Fruit fly (Drosophila melanogaster) whole organism, embryonic: ENCODE measurements around the gene CG7912.

Experiments used
- Asciz ChIP-seq: fragments of 200-800 bp; sonication (Bioruptor generic); optimal IDR thresholded peaks from 2 replicates; lab custom pipeline; 2017; ENCODE audit warnings: missing biosample characterization, mild to moderate bottlenecking, missing genetic modification characterization, missing genetic modification reagents
- CG10321 ChIP-seq: fragments of 200-800 bp; sonication (Bioruptor generic); IDR thresholded peaks from 2 replicates; pipeline ENCODE4 v1.3.6; 2022; ENCODE audit warnings: missing biosample characterization, missing genetic modification characterization
- CG10979 ChIP-seq: fragments of 200-800 bp; sonication (Bioruptor generic); optimal IDR thresholded peaks from 2 replicates; lab custom pipeline; 2018; ENCODE audit warnings: missing biosample characterization, mild to moderate bottlenecking, missing genetic modification characterization, moderate library complexity
- CG11085 ChIP-seq: fragments of 200-800 bp; sonication (Bioruptor generic); IDR thresholded peaks from 2 replicates; pipeline ENCODE4 v1.3.6; 2022; ENCODE audit warnings: missing biosample characterization, missing genetic modification characterization
- CG12744 ChIP-seq: fragments of 200-800 bp; sonication (Bioruptor generic); optimal IDR thresholded peaks from 2 replicates; lab custom pipeline; 2016; ENCODE audit warnings: missing biosample characterization, missing genetic modification characterization
- CG13894 ChIP-seq: fragments of 200-800 bp; sonication (Bioruptor generic); optimal IDR thresholded peaks from 3 replicates; lab custom pipeline; 2018; ENCODE audit warnings: missing biosample characterization, mild to moderate bottlenecking, missing genetic modification characterization, moderate library complexity
- CG14050 ChIP-seq: fragments of 200-800 bp; sonication (Bioruptor generic); IDR thresholded peaks from 3 replicates; pipeline ENCODE4 v1.3.6; 2022; ENCODE audit warnings: missing biosample characterization, missing genetic modification characterization
- CG14667 ChIP-seq: fragments of 200-800 bp; sonication (Bioruptor generic); IDR thresholded peaks from 2 replicates; pipeline ENCODE4 v1.3.6; 2022; ENCODE audit warnings: missing biosample characterization, missing genetic modification characterization
- CG15011 ChIP-seq: fragments of 200-800 bp; sonication (Bioruptor generic); optimal IDR thresholded peaks from 3 replicates; lab custom pipeline; 2018; ENCODE audit warnings: missing biosample characterization, mild to moderate bottlenecking, missing genetic modification characterization
- CG1529 ChIP-seq: fragments of 200-800 bp; sonication (Bioruptor generic); optimal IDR thresholded peaks from 3 replicates; lab custom pipeline; 2018; ENCODE audit warnings: missing biosample characterization, missing genetic modification characterization
- CG17612 ChIP-seq: fragments of 200-800 bp; sonication (Bioruptor generic); IDR thresholded peaks from 2 replicates; pipeline ENCODE4 v1.3.6; 2022; ENCODE audit warnings: missing biosample characterization, missing genetic modification characterization
- CG31224 ChIP-seq: fragments of 200-800 bp; sonication (Bioruptor generic); IDR thresholded peaks from 2 replicates; pipeline ENCODE4 v1.3.6; 2022; ENCODE audit warnings: missing biosample characterization, missing genetic modification characterization
- CG31388 ChIP-seq: fragments of 200-800 bp; sonication (Bioruptor generic); optimal IDR thresholded peaks from 2 replicates; lab custom pipeline; 2016; ENCODE audit warnings: missing biosample characterization, missing genetic modification characterization
- CG31441 ChIP-seq: fragments of 200-800 bp; sonication (Bioruptor generic); IDR thresholded peaks from 2 replicates; pipeline ENCODE4 v1.3.6; 2022; ENCODE audit warnings: missing biosample characterization, missing genetic modification characterization
- CG4360 ChIP-seq: fragments of 200-800 bp; sonication (Bioruptor generic); IDR thresholded peaks from 2 replicates; pipeline ENCODE4 v1.3.6; 2022; ENCODE audit warnings: missing biosample characterization, missing genetic modification characterization
- CG4404 ChIP-seq: fragments of 200-800 bp; sonication (Bioruptor generic); IDR thresholded peaks from 2 replicates; pipeline ENCODE4 v1.3.6; 2022; ENCODE audit warnings: missing biosample characterization, missing genetic modification characterization
- CG6254 ChIP-seq: fragments of 200-800 bp; sonication (Bioruptor generic); optimal IDR thresholded peaks from 3 replicates; lab custom pipeline; 2017; ENCODE audit warnings: mild to moderate bottlenecking, missing biosample characterization, missing genetic modification reagents, missing genetic modification characterization
- CG6272 ChIP-seq: fragments of 200-800 bp; sonication (Bioruptor generic); IDR thresholded peaks from 2 replicates; pipeline ENCODE4 v1.3.6; 2022; ENCODE audit warnings: missing biosample characterization, missing genetic modification characterization
- CTCF ChIP-seq: fragments of 200-800 bp; sonication (Bioruptor generic); optimal IDR thresholded peaks from 2 replicates; lab custom pipeline; 2017; ENCODE audit warnings: missing biosample characterization, mild to moderate bottlenecking, missing genetic modification characterization, moderate library complexity
- CrebB ChIP-seq: fragments of 200-800 bp; sonication (Bioruptor generic); optimal IDR thresholded peaks from 3 replicates; lab custom pipeline; 2018; ENCODE audit warnings: missing biosample characterization, mild to moderate bottlenecking, missing genetic modification characterization
- Dek ChIP-seq: fragments of 200-800 bp; sonication (Bioruptor generic); optimal IDR thresholded peaks from 3 replicates; lab custom pipeline; 2019; ENCODE audit warnings: missing biosample characterization, mild to moderate bottlenecking, missing genetic modification characterization, moderate library complexity
- Dip3 ChIP-seq: fragments of 200-800 bp; sonication (Bioruptor generic); optimal IDR thresholded peaks from 3 replicates; lab custom pipeline; 2016; ENCODE audit warnings: missing biosample characterization, missing genetic modification characterization
- Ets65A ChIP-seq: fragments of 200-800 bp; sonication (Bioruptor generic); peaks from one replicate; lab custom pipeline; 2016; ENCODE audit warnings: missing biosample characterization, missing genetic modification characterization
- Nf-YC ChIP-seq: fragments of 200-800 bp; optimal IDR thresholded peaks from 3 replicates; lab custom pipeline; 2019; ENCODE audit warnings: missing biosample characterization, mild to moderate bottlenecking, missing genetic modification characterization, moderate library complexity
- Ptx1 ChIP-seq: fragments of 200-800 bp; sonication (Bioruptor generic); IDR thresholded peaks from 2 replicates; pipeline ENCODE4 v1.3.6; 2022; ENCODE audit warnings: missing biosample characterization, missing genetic modification characterization
- Rfx ChIP-seq: fragments of 200-800 bp; sonication (Bioruptor generic); IDR thresholded peaks from 2 replicates; pipeline ENCODE4 v1.3.6; 2022; ENCODE audit warnings: missing biosample characterization, missing genetic modification characterization
- Spps ChIP-seq: fragments of 200-800 bp; sonication (Bioruptor generic); optimal IDR thresholded peaks from 2 replicates; lab custom pipeline; 2018; ENCODE audit warnings: missing biosample characterization, mild to moderate bottlenecking, missing genetic modification characterization
- Taf1 ChIP-seq: fragments of 200-800 bp; sonication (Bioruptor generic); IDR thresholded peaks from 2 replicates; pipeline ENCODE4 v1.3.6; 2022; ENCODE audit warnings: missing biosample characterization, missing genetic modification characterization
- ab ChIP-seq: fragments of 200-800 bp; sonication (Bioruptor generic); optimal IDR thresholded peaks from 2 replicates; lab custom pipeline; 2016; ENCODE audit warnings: missing biosample characterization, missing genetic modification characterization
- aop ChIP-seq: fragments of 200-800 bp; sonication (Bioruptor generic); IDR thresholded peaks from 2 replicates; pipeline ENCODE4 v1.3.6; 2022; ENCODE audit warnings: missing biosample characterization, missing genetic modification characterization
- btn ChIP-seq: fragments of 200-800 bp; sonication (Bioruptor generic); optimal IDR thresholded peaks from 2 replicates; lab custom pipeline; 2016; ENCODE audit warnings: missing biosample characterization, missing genetic modification characterization
- cad ChIP-seq: fragments of >200 bp; optimal IDR thresholded peaks from 2 replicates; lab custom pipeline; 2017; ENCODE audit warnings: missing biosample characterization, missing genetic modification characterization
- crc ChIP-seq: fragments of 200-800 bp; sonication (Bioruptor generic); optimal IDR thresholded peaks from 2 replicates; lab custom pipeline; 2016; ENCODE audit warnings: missing biosample characterization, missing genetic modification characterization
- dm ChIP-seq: fragments of 200-800 bp; sonication (Bioruptor generic); optimal IDR thresholded peaks from 3 replicates; lab custom pipeline; 2016; ENCODE audit warnings: missing biosample characterization, missing genetic modification characterization
- ems ChIP-seq: fragments of 200-800 bp; sonication (Bioruptor generic); optimal IDR thresholded peaks from 3 replicates; lab custom pipeline; 2016; ENCODE audit warnings: missing biosample characterization, missing genetic modification characterization
- gcm2 ChIP-seq: fragments of 200-800 bp; sonication (Bioruptor generic); optimal IDR thresholded peaks from 2 replicates; lab custom pipeline; 2016; ENCODE audit warnings: missing biosample characterization, missing genetic modification characterization
- grau ChIP-seq: fragments of 200-800 bp; optimal IDR thresholded peaks from 3 replicates; lab custom pipeline; 2019; ENCODE audit warnings: missing biosample characterization, mild to moderate bottlenecking, missing genetic modification characterization, moderate library complexity
- hbn ChIP-seq: fragments of 200-800 bp; sonication (Bioruptor generic); IDR thresholded peaks from 2 replicates; pipeline ENCODE4 v1.3.6; 2022; ENCODE audit warnings: missing biosample characterization, missing genetic modification characterization; ENCODE audit not compliant: partially characterized antibody
- jumu ChIP-seq: fragments of 200-800 bp; sonication (Bioruptor generic); optimal IDR thresholded peaks from 3 replicates; lab custom pipeline; 2016; ENCODE audit warnings: missing biosample characterization, missing genetic modification characterization
- kah ChIP-seq: fragments of 200-800 bp; sonication (Bioruptor generic); optimal IDR thresholded peaks from 2 replicates; lab custom pipeline; 2018; ENCODE audit warnings: missing biosample characterization, mild to moderate bottlenecking, missing genetic modification characterization
- klu ChIP-seq: fragments of 200-800 bp; sonication (Bioruptor generic); IDR thresholded peaks from 2 replicates; pipeline ENCODE4 v1.3.6; 2022; ENCODE audit warnings: missing biosample characterization, missing genetic modification characterization
- mld ChIP-seq: fragments of 200-800 bp; sonication (Bioruptor generic); IDR thresholded peaks from 3 replicates; pipeline ENCODE4 v1.3.6; 2022; ENCODE audit warnings: missing biosample characterization, missing genetic modification characterization; ENCODE audit not compliant: partially characterized antibody
- nerfin-1 ChIP-seq: fragments of 200-800 bp; sonication (Bioruptor generic); optimal IDR thresholded peaks from 3 replicates; lab custom pipeline; 2019; ENCODE audit warnings: missing biosample characterization, mild to moderate bottlenecking, missing genetic modification characterization, moderate library complexity
- nom ChIP-seq: fragments of 200-800 bp; sonication (Bioruptor generic); optimal IDR thresholded peaks from 2 replicates; lab custom pipeline; 2017; ENCODE audit warnings: missing biosample characterization, missing genetic modification characterization, mild to moderate bottlenecking, moderate library complexity, missing genetic modification reagents
- odd ChIP-seq: fragments of 200-800 bp; sonication (Bioruptor generic); optimal IDR thresholded peaks from 2 replicates; lab custom pipeline; 2017; ENCODE audit warnings: missing biosample characterization, mild to moderate bottlenecking, missing genetic modification characterization
- pan ChIP-seq, 4 experiments: fragments of >200 bp in 3 of 4; fragments of 200-800 bp in 1 of 4; sonication (Bioruptor generic) in 1 of 4; optimal IDR thresholded peaks in 3 of 4; IDR thresholded peaks in 1 of 4; 2 replicates each; pipeline versions ENCODE4 v1.3.6 to Lab custom; 2017 to 2022; ENCODE audit warnings: missing biosample characterization in 2 of 4, missing genetic modification characterization in 2 of 4, mixed read lengths in 1 of 4
- pfk ChIP-seq: fragments of 200-800 bp; sonication (Bioruptor generic); optimal IDR thresholded peaks from 2 replicates; lab custom pipeline; 2018; ENCODE audit warnings: missing biosample characterization, mild to moderate bottlenecking, missing genetic modification characterization, moderate library complexity
- sd ChIP-seq: fragments of 200-800 bp; sonication (Bioruptor generic); optimal IDR thresholded peaks from 3 replicates; lab custom pipeline; 2018; ENCODE audit warnings: missing biosample characterization, mild to moderate bottlenecking, missing genetic modification characterization, moderate library complexity
- tll ChIP-seq, 2 experiments: fragments of 200-800 bp in 1 of 2; fragments of >200 bp in 1 of 2; sonication (Bioruptor generic) in 1 of 2; optimal IDR thresholded peaks; 2 replicates each; lab custom pipeline; 2017 to 2019; ENCODE audit warnings: missing biosample characterization in 2 of 2, missing genetic modification characterization in 2 of 2, mild to moderate bottlenecking in 1 of 2, moderate library complexity in 1 of 2
- vnd ChIP-seq: fragments of 200-800 bp; sonication (Bioruptor generic); IDR thresholded peaks from 3 replicates; pipeline ENCODE4 v1.3.6; 2022; ENCODE audit warnings: missing biosample characterization, missing genetic modification characterization; ENCODE audit not compliant: partially characterized antibody

CG7912 gene

dm6 chr3R:30058057-30058868, 49.3 kb upstream of the CG7912 start, which contains the start of gene sima (continued):
- peak; percentile 14 for TF ChIP-seq CG12744 (GFP tag; lab: Kevin White, UChicago)
- no peak for TF ChIP-seq CG1529 (GFP tag; lab: Kevin White, UChicago)
- no peak for TF ChIP-seq Asciz
- no peak for TF ChIP-seq ab (GFP tag; lab: Kevin White, UChicago)
- no peak for TF ChIP-seq CrebB (tag; lab: Kevin White, UChicago)
- peak; percentile 56 for TF ChIP-seq CG13894 (tag; lab: Kevin White, UChicago)
- TF ChIP-seq Taf1 (GFP tag; lab: Robert Waterston, UW): 0 out of 2 replicates have a peak, but pooled peaks have one; percentile 33
- no peak for TF ChIP-seq btn (GFP tag; lab: Kevin White, UChicago)
- TF ChIP-seq hbn: no peak
- TF ChIP-seq mld (GFP tag; lab: Robert Waterston, UW): no peak
- TF ChIP-seq pfk (GFP tag; lab: Kevin White, UChicago): peak; percentile 9
- no peak for TF ChIP-seq CTCF (GFP tag; lab: Kevin White, UChicago)
- peak; percentile 63 for TF ChIP-seq nom (GFP tag; lab: Kevin White, UChicago)
- TF ChIP-seq dm (GFP tag; lab: Kevin White, UChicago): peak; percentile 32
- peak; percentile 52 for TF ChIP-seq Dek (tag; lab: Kevin White, UChicago)
- peak; percentile 18 for TF ChIP-seq Dip3 (GFP tag; lab: Kevin White, UChicago)
- TF ChIP-seq sd: no peak
- peak; percentile 2 for TF ChIP-seq jumu (GFP tag; lab: Kevin White, UChicago)
- no peak for TF ChIP-seq vnd (GFP tag; lab: Robert Waterston, UW)
- TF ChIP-seq pan (optimal IDR thresholded peaks at IDR 0.05; lab: Kevin White, UChicago): no peak
- peak in 1 of 2 experiments; percentile 65 for TF ChIP-seq pan (GFP tag; optimal IDR thresholded peaks at IDR 0.05 in 1 of 2, IDR thresholded peaks at IDR 0.05 in 1 of 2)
- no peak for TF ChIP-seq CG6272
- no peak for TF ChIP-seq crc (GFP tag; lab: Kevin White, UChicago)
- no peak for TF ChIP-seq CG6254 (GFP tag; lab: Kevin White, UChicago)
- TF ChIP-seq CG17612 (GFP tag; lab: Robert Waterston, UW): no peak
- TF ChIP-seq CG15011: no peak
- no peak for TF ChIP-seq gcm2 (GFP tag; lab: Kevin White, UChicago)
- no peak for TF ChIP-seq CG10321 (GFP tag; lab: Robert Waterston, UW)
- TF ChIP-seq CG31224 (GFP tag; lab: Robert Waterston, UW): 0 out of 2 replicates have a peak, but pooled peaks have one; percentile 35
- peak; percentile 52; the same call in 1 of the 2 replicates for TF ChIP-seq Ptx1 (GFP tag; lab: Robert Waterston, UW)
- TF ChIP-seq CG4404 (GFP tag; lab: Robert Waterston, UW): no peak
- TF ChIP-seq cad (GFP tag; lab: Kevin White, UChicago): no peak
- TF ChIP-seq CG4360 (GFP tag; lab: Robert Waterston, UW): no peak; the same call in 1 of the 2 replicates
- TF ChIP-seq tll (GFP tag; optimal IDR thresholded peaks at IDR 0.05; lab: Kevin White, UChicago): no peak
- no peak; the same call in 1 of the 2 replicates for TF ChIP-seq CG14667 (GFP tag; lab: Robert Waterston, UW)
- TF ChIP-seq CG31441 (GFP tag; lab: Robert Waterston, UW): no peak
- no peak for TF ChIP-seq kah (GFP tag; lab: Kevin White, UChicago)
- peak; percentile 18 for TF ChIP-seq ems (GFP tag; lab: Kevin White, UChicago)
- TF ChIP-seq Nf-YC (tag; lab: Kevin White, UChicago): peak; percentile 50
- no peak for TF ChIP-seq Spps (tag; lab: Kevin White, UChicago)
- TF ChIP-seq CG14050: no peak
- TF ChIP-seq CG10979 (tag; lab: Kevin White, UChicago): peak; percentile 15
- no peak for TF ChIP-seq aop
- no peak for TF ChIP-seq CG31388
- peak; percentile 64 for TF ChIP-seq Rfx (GFP tag; lab: Robert Waterston, UW)
- TF ChIP-seq CG11085: no peak
- TF ChIP-seq Ets65A (GFP tag; lab: Kevin White, UChicago): peak; percentile 86
- TF ChIP-seq nerfin-1 (tag; lab: Kevin White, UChicago): peak; percentile 16
- no peak for TF ChIP-seq klu (GFP tag; lab: Robert Waterston, UW)
- peak; percentile 99 for TF ChIP-seq grau
- no peak for TF ChIP-seq odd (GFP tag; lab: Kevin White, UChicago)
